Worm (Caenorhabditis elegans): ENCODE results near the gene ZK546.5.

ZK546.5 gene

ce11 chrII:4968863-4969262 is 33.2 kb downstream of the ZK546.5 start, which contains the start of gene shc-2:
Gene shc-2, plus strand, starts transcription at chrII:4969163.
- no peak for TF ChIP-seq unc-120 (tag; optimal IDR thresholded peaks at IDR 0.05; ENCODE audit: poor library complexity, severe bottlenecking)

DNA sequence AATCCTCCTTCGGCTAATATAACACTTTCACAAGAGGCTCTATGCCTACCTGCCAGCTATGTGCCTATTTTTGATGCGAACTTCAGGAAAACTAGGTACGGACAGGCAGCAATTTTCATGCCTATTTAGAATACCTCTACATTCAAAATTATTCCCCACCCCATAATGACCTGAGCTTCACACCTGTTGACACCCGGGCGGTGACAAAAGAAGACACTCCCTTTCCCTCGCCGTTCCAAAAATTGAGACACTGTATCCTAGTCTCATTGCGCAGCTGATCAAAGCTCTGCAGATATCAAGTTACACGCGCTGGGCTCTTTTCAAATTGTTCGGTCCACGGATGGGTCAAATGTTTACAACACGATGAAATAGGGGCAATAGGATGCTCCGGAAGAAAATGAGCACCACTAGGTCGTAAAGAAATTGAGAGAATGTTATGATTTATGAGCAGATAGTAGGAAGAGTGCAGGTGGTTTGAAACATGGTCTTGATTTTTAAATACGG is 38.9 kb downstream of the ZK546.5 start:
- TF ChIP-seq sem-2 (GFP tag; optimal IDR thresholded peaks at IDR 0.05) (no peak), elt-1 (tag; optimal IDR thresholded peaks at IDR 0.05; ENCODE audit: borderline replicate concordance, insufficient read depth) (no peak), lin-32 (GFP tag; optimal IDR thresholded peaks at IDR 0.05) (peak; percentile 54), mls-2 (tag; optimal IDR thresholded peaks at IDR 0.05) (no peak)

DNA sequence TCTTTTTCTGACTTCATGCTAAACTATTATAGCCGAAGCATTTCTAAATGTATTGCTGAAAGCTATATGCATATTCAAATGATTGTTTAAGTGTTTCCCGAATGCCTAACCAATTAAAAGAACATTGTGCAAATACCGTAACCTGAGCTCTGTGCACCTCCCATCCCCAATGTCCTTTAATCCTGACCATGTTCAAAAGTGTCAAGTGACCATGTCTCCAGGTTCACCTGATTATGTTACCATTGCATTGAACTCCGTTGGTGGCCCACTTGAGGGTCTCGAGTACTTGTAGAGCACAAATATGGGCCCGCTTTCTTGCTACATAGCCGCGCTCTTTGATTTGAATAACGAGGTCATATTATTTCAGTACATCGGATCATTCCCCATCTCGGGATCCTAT is 39.7 kb downstream of the ZK546.5 start:
- TF ChIP-seq nhr-2 (tag; optimal IDR thresholded peaks at IDR 0.05) (peak; percentile 67), tbx-8 (GFP tag; optimal IDR thresholded peaks at IDR 0.05) (no peak), pha-4 (tag; optimal IDR thresholded peaks at IDR 0.05) (peak; percentile 24)

DNA sequence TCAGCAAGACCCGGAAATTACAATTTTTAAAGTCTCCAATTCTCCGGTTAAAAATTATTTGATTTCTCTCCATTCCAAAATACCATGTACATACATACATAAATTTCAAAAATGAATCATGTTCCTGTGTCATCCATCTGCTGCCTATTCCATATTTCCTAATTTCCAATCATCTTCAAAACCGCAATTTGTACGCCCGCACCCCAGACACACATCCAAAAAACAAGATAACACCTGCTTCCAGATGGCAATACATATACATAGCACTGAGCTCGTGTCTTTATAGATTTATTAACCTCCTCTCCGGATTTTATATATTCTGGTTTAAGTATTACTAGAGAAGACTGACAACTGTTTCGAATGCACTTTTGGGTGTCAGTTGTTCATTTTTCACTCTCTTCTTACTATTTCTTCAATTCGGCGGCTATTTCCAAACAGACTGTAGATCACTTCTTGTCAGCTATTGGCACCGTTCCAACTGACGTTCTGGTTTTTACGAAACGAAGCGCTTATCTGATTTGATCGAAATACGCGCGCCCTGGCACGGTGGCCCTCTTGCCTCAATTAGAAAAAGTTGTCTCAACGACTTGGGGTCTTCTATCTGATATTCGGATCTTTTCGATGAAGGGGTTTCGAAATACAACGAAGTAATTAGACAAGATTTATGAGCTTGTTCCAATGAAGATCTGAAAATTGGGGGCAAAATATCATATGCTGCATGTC is 46.2 kb downstream of the ZK546.5 start:
- TF ChIP-seq unc-39 (tag; optimal IDR thresholded peaks at IDR 0.05) = no peak
- TF ChIP-seq hlh-1 (tag; optimal IDR thresholded peaks at IDR 0.05) = peak; percentile 21
- TF ChIP-seq snpc-4 (tag; optimal IDR thresholded peaks at IDR 0.05) = no peak
- no peak for TF ChIP-seq nhr-12 (tag; optimal IDR thresholded peaks at IDR 0.05)
- no peak for TF ChIP-seq sem-2 (GFP tag; optimal IDR thresholded peaks at IDR 0.05)
- TF ChIP-seq pha-4 (tag; optimal IDR thresholded peaks at IDR 0.05) = no peak
- TF ChIP-seq elt-3 (tag; optimal IDR thresholded peaks at IDR 0.05) = no peak
- peak; percentile 92 for TF ChIP-seq lin-32 (GFP tag; optimal IDR thresholded peaks at IDR 0.05)

ce11 chrII:4984151-4984550 is 48.5 kb downstream of the ZK546.5 start:
- TF ChIP-seq lin-32 (GFP tag; optimal IDR thresholded peaks at IDR 0.05) = no peak
- TF ChIP-seq nhr-237 (tag; optimal IDR thresholded peaks at IDR 0.05) = no peak
- TF ChIP-seq nhr-2 (tag; optimal IDR thresholded peaks at IDR 0.05) = no peak
- TF ChIP-seq M03D4.4 (tag; optimal IDR thresholded peaks at IDR 0.05) = no peak
- TF ChIP-seq unc-62 (GFP tag; optimal IDR thresholded peaks at IDR 0.05) = no peak
- no peak for TF ChIP-seq unc-39 (tag; optimal IDR thresholded peaks at IDR 0.05)
- no peak for TF ChIP-seq nhr-12 (tag; optimal IDR thresholded peaks at IDR 0.05)
- no peak for TF ChIP-seq pha-4 (tag; optimal IDR thresholded peaks at IDR 0.05)
- TF ChIP-seq unc-120 (tag; optimal IDR thresholded peaks at IDR 0.05; ENCODE audit: poor library complexity, severe bottlenecking) = no peak
- TF ChIP-seq hlh-1 (tag; optimal IDR thresholded peaks at IDR 0.05) = no peak
- no peak for TF ChIP-seq mls-2 (tag; optimal IDR thresholded peaks at IDR 0.05)

- TF ChIP-seq ces-1 (GFP tag; optimal IDR thresholded peaks at IDR 0.05) (peak; percentile 15), zip-8 (tag; optimal IDR thresholded peaks at IDR 0.05) (peak; percentile 82), nhr-2 (tag; optimal IDR thresholded peaks at IDR 0.05) (peak; percentile 93), lin-13 (tag; optimal IDR thresholded peaks at IDR 0.05) (no peak), ceh-83 (GFP tag; optimal IDR thresholded peaks at IDR 0.05) (peak; percentile 58), lsy-2 (tag; optimal IDR thresholded peaks at IDR 0.05) (no peak), unc-62 (GFP tag; optimal IDR thresholded peaks at IDR 0.05) (peak; percentile 60), elt-1 (tag; optimal IDR thresholded peaks at IDR 0.05; ENCODE audit: borderline replicate concordance, insufficient read depth) (peak; percentile 87), tbx-8 (GFP tag; optimal IDR thresholded peaks at IDR 0.05) (no peak), sptf-1 (tag; optimal IDR thresholded peaks at IDR 0.05) (peak; percentile 1)
Measured at ce11 chrII:4985961-4986503, 50.4 kb downstream of the ZK546.5 start.

DNA sequence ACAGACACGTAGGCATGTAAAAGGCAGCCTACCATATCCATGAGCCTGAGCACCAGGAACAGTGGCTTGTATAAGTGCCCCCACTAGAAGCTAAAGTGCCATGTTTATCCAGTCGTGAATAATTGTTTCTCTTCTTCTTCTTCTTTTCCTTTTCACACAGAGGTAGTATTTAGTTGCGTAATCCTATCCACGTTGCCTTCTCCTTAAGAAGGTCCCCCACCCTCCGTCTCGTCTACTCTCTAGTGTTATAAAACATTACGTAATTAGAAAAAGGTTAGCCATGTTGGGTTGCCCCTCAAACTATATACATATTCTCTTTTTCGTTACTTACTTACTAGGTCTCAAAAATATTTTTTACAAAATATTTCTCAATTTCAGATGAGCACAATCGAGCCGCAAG is 51.0 kb downstream of the ZK546.5 start:
- TF ChIP-seq nhr-237 (tag; optimal IDR thresholded peaks at IDR 0.05) (no peak), mep-1 (tag; optimal IDR thresholded peaks at IDR 0.05) (no peak), drap-1 (GFP tag; optimal IDR thresholded peaks at IDR 0.05) (no peak), ztf-11 (tag; optimal IDR thresholded peaks at IDR 0.05) (peak; percentile 40), nhr-2 (tag; optimal IDR thresholded peaks at IDR 0.05) (peak; percentile 79), elt-3 (tag; optimal IDR thresholded peaks at IDR 0.05) (no peak), zip-8 (tag; optimal IDR thresholded peaks at IDR 0.05) (peak; percentile 90), ces-1 (GFP tag; optimal IDR thresholded peaks at IDR 0.05) (no peak), nhr-28 (tag; optimal IDR thresholded peaks at IDR 0.05) (no peak), ceh-39 (tag; optimal IDR thresholded peaks at IDR 0.05) (no peak), cnd-1 (tag; optimal IDR thresholded peaks at IDR 0.05) (no peak), sptf-1 (tag; optimal IDR thresholded peaks at IDR 0.05) (peak; percentile 39), tbx-8 (GFP tag; optimal IDR thresholded peaks at IDR 0.05) (no peak), lsy-2 (tag; optimal IDR thresholded peaks at IDR 0.05) (no peak), mab-5 (tag; optimal IDR thresholded peaks at IDR 0.05) (no peak), M03D4.4 (tag; optimal IDR thresholded peaks at IDR 0.05) (no peak)

Measured in whole organism, mixed stage, embryonic.